Fruit fly (Drosophila melanogaster) whole organism, embryonic: ENCODE results near the gene wapl.

Experiments
- Ada2b ChIP-seq: fragments of 200-800 bp; sonication (Bioruptor generic); IDR thresholded peaks from 2 replicates; pipeline ENCODE4 v1.3.6; 2022; ENCODE audit warnings: missing biosample characterization, missing genetic modification characterization
- Blimp-1 ChIP-seq: fragments of 200-800 bp; sonication (Bioruptor generic); optimal IDR thresholded peaks from 3 replicates; lab custom pipeline; 2018; ENCODE audit warnings: missing biosample characterization, missing genetic modification characterization, mild to moderate bottlenecking, moderate library complexity, missing genetic modification reagents
- CG10321 ChIP-seq: fragments of 200-800 bp; sonication (Bioruptor generic); IDR thresholded peaks from 2 replicates; pipeline ENCODE4 v1.3.6; 2022; ENCODE audit warnings: missing biosample characterization, missing genetic modification characterization
- CG11695 ChIP-seq: fragments of 200-800 bp; sonication (Bioruptor generic); IDR thresholded peaks from 3 replicates; pipeline ENCODE4 v1.3.6; 2022; ENCODE audit warnings: missing biosample characterization, missing genetic modification characterization
- CG11696 ChIP-seq: fragments of 200-800 bp; sonication (Bioruptor generic); IDR thresholded peaks from 2 replicates; pipeline ENCODE4 v1.3.6; 2022; ENCODE audit warnings: missing biosample characterization, missing genetic modification characterization
- CG12104 ChIP-seq: fragments of 200-800 bp; sonication (Bioruptor generic); optimal IDR thresholded peaks from 3 replicates; lab custom pipeline; 2016; ENCODE audit warnings: missing biosample characterization, missing genetic modification characterization
- CG12942 ChIP-seq: fragments of 200-800 bp; sonication (Bioruptor generic); optimal IDR thresholded peaks from 3 replicates; lab custom pipeline; 2016; ENCODE audit warnings: missing biosample characterization, missing genetic modification characterization
- CG13287 ChIP-seq: fragments of 200-800 bp; sonication (Bioruptor generic); IDR thresholded peaks from 2 replicates; pipeline ENCODE4 v1.3.6; 2022; ENCODE audit warnings: missing biosample characterization, missing genetic modification characterization; ENCODE audit not compliant: partially characterized antibody
- CG15073 ChIP-seq: fragments of 200-800 bp; sonication (Bioruptor generic); optimal IDR thresholded peaks from 2 replicates; lab custom pipeline; 2016; ENCODE audit warnings: missing biosample characterization, missing genetic modification characterization
- CG17361 ChIP-seq: fragments of 200-800 bp; sonication (Bioruptor generic); IDR thresholded peaks from 3 replicates; pipeline ENCODE4 v1.3.6; 2022; ENCODE audit warnings: missing biosample characterization, missing genetic modification characterization
- CG18262 ChIP-seq: fragments of 200-800 bp; optimal IDR thresholded peaks from 3 replicates; lab custom pipeline; 2019; ENCODE audit warnings: missing biosample characterization, mild to moderate bottlenecking, missing genetic modification characterization, moderate library complexity
- CG2202 ChIP-seq: fragments of 200-800 bp; sonication (Bioruptor generic); optimal IDR thresholded peaks from 2 replicates; lab custom pipeline; 2018; ENCODE audit warnings: missing biosample characterization, mild to moderate bottlenecking, missing genetic modification characterization
- CG31365 ChIP-seq: fragments of 200-800 bp; sonication (Bioruptor generic); optimal IDR thresholded peaks from 2 replicates; lab custom pipeline; 2018; ENCODE audit warnings: missing biosample characterization, mild to moderate bottlenecking, missing genetic modification characterization
- CG31388 ChIP-seq: fragments of 200-800 bp; sonication (Bioruptor generic); optimal IDR thresholded peaks from 2 replicates; lab custom pipeline; 2016; ENCODE audit warnings: missing biosample characterization, missing genetic modification characterization
- CG3847 ChIP-seq: fragments of 200-800 bp; sonication (Bioruptor generic); IDR thresholded peaks from 2 replicates; pipeline ENCODE4 v1.3.6; 2022; ENCODE audit warnings: missing biosample characterization, missing genetic modification characterization
- CG6765 ChIP-seq: fragments of 200-800 bp; sonication (Bioruptor generic); optimal IDR thresholded peaks from 3 replicates; lab custom pipeline; 2017; ENCODE audit warnings: missing biosample characterization, mild to moderate bottlenecking, missing genetic modification characterization
- CG7928 ChIP-seq: fragments of 200-800 bp; sonication (Bioruptor generic); optimal IDR thresholded peaks from 2 replicates; lab custom pipeline; 2017; ENCODE audit warnings: missing biosample characterization, mild to moderate bottlenecking, missing genetic modification characterization
- CG7963 ChIP-seq: fragments of 200-800 bp; sonication (Bioruptor generic); IDR thresholded peaks from 3 replicates; pipeline ENCODE4 v1.3.6; 2022; ENCODE audit warnings: missing biosample characterization, missing genetic modification characterization; ENCODE audit not compliant: partially characterized antibody
- CG8359 ChIP-seq: fragments of 200-800 bp; sonication (Bioruptor generic); optimal IDR thresholded peaks from 2 replicates; lab custom pipeline; 2017; ENCODE audit warnings: missing biosample characterization, mild to moderate bottlenecking, missing genetic modification characterization, borderline replicate concordance
- CG8944 ChIP-seq: fragments of 200-800 bp; sonication (Bioruptor generic); optimal IDR thresholded peaks from 3 replicates; lab custom pipeline; 2016; ENCODE audit warnings: missing biosample characterization, missing genetic modification characterization
- CrebB ChIP-seq: fragments of 200-800 bp; sonication (Bioruptor generic); optimal IDR thresholded peaks from 3 replicates; lab custom pipeline; 2018; ENCODE audit warnings: missing biosample characterization, mild to moderate bottlenecking, missing genetic modification characterization
- Dip2 ChIP-seq: fragments of 200-800 bp; sonication (Bioruptor generic); IDR thresholded peaks from 2 replicates; pipeline ENCODE4 v1.3.6; 2022; ENCODE audit warnings: missing biosample characterization, missing genetic modification characterization
- Hr3 ChIP-seq: fragments of 200-800 bp; sonication (Bioruptor generic); optimal IDR thresholded peaks from 3 replicates; lab custom pipeline; 2016; ENCODE audit warnings: missing biosample characterization, missing genetic modification characterization
- MTF-1 ChIP-seq: fragments of 200-800 bp; sonication (Bioruptor generic); optimal IDR thresholded peaks from 2 replicates; lab custom pipeline; 2018; ENCODE audit warnings: missing biosample characterization, mild to moderate bottlenecking, missing genetic modification characterization, borderline replicate concordance
- Mrtf ChIP-seq: fragments of 200-800 bp; sonication (Bioruptor generic); IDR thresholded peaks from 3 replicates; pipeline ENCODE4 v1.3.6; 2022; ENCODE audit warnings: missing biosample characterization, missing genetic modification characterization
- NC2α ChIP-seq: fragments of 200-800 bp; sonication (Bioruptor generic); optimal IDR thresholded peaks from 2 replicates; lab custom pipeline; 2016; ENCODE audit warnings: missing biosample characterization, missing genetic modification characterization
- Ptx1 ChIP-seq: fragments of 200-800 bp; sonication (Bioruptor generic); IDR thresholded peaks from 2 replicates; pipeline ENCODE4 v1.3.6; 2022; ENCODE audit warnings: missing biosample characterization, missing genetic modification characterization
- Scr ChIP-seq: fragments of 200-800 bp; sonication (Bioruptor generic); IDR thresholded peaks from 2 replicates; pipeline ENCODE4 v1.3.6; 2022; ENCODE audit warnings: missing biosample characterization, missing genetic modification characterization; ENCODE audit not compliant: partially characterized antibody
- Xbp1 ChIP-seq: fragments of 200-800 bp; sonication (Bioruptor generic); optimal IDR thresholded peaks from 3 replicates; lab custom pipeline; 2016; ENCODE audit warnings: missing biosample characterization, mild to moderate bottlenecking, missing genetic modification characterization
- al ChIP-seq: fragments of 200-800 bp; sonication (Bioruptor generic); IDR thresholded peaks from 2 replicates; pipeline ENCODE4 v1.3.6; 2022; ENCODE audit warnings: missing biosample characterization, missing genetic modification characterization
- aop ChIP-seq: fragments of 200-800 bp; sonication (Bioruptor generic); IDR thresholded peaks from 2 replicates; pipeline ENCODE4 v1.3.6; 2022; ENCODE audit warnings: missing biosample characterization, missing genetic modification characterization
- ash1 ChIP-seq: fragments of 200-800 bp; sonication (Bioruptor generic); optimal IDR thresholded peaks from 2 replicates; lab custom pipeline; 2018; ENCODE audit warnings: missing biosample characterization, mild to moderate bottlenecking, missing genetic modification characterization
- chif ChIP-seq, 2 experiments: fragments of 200-800 bp; sonication (Bioruptor generic); optimal IDR thresholded peaks; 3 replicates each; lab custom pipeline; 2016; ENCODE audit warnings: missing biosample characterization in 2 of 2, missing genetic modification characterization in 2 of 2
- chn ChIP-seq: fragments of 200-800 bp; sonication (Bioruptor generic); optimal IDR thresholded peaks from 2 replicates; lab custom pipeline; 2016; ENCODE audit warnings: missing biosample characterization, missing genetic modification characterization
- crp ChIP-seq, 2 experiments: fragments of 200-800 bp; sonication (Bioruptor generic); optimal IDR thresholded peaks; 2 replicates in 1 of 2; 3 replicates in 1 of 2; lab custom pipeline; 2017; ENCODE audit warnings: missing biosample characterization in 2 of 2, missing genetic modification characterization in 2 of 2, mild to moderate bottlenecking in 1 of 2, moderate library complexity in 1 of 2
- disco-r ChIP-seq: fragments of 200-800 bp; sonication (Bioruptor generic); optimal IDR thresholded peaks from 2 replicates; lab custom pipeline; 2016; ENCODE audit warnings: missing biosample characterization, missing genetic modification characterization
- dpn ChIP-seq, 2 experiments: fragments of 200-800 bp; sonication (Bioruptor generic); optimal IDR thresholded peaks; 3 replicates each; lab custom pipeline; 2016; ENCODE audit warnings: missing biosample characterization in 2 of 2, missing genetic modification characterization in 2 of 2
- ems ChIP-seq: fragments of 200-800 bp; sonication (Bioruptor generic); optimal IDR thresholded peaks from 3 replicates; lab custom pipeline; 2016; ENCODE audit warnings: missing biosample characterization, missing genetic modification characterization
- fd102C ChIP-seq: fragments of 200-800 bp; sonication (Bioruptor generic); optimal IDR thresholded peaks from 2 replicates; lab custom pipeline; 2018; ENCODE audit warnings: missing biosample characterization, mild to moderate bottlenecking, missing genetic modification characterization, moderate library complexity
- grn ChIP-seq: fragments of 200-800 bp; sonication (Bioruptor generic); optimal IDR thresholded peaks from 3 replicates; lab custom pipeline; 2017; ENCODE audit warnings: missing biosample characterization, missing genetic modification characterization
- hkb ChIP-seq, 2 experiments: fragments of 200-800 bp in 1 of 2; fragments of >200 bp in 1 of 2; sonication (Bioruptor generic) in 1 of 2; IDR thresholded peaks in 1 of 2; optimal IDR thresholded peaks in 1 of 2; 2 replicates each; pipeline versions ENCODE4 v1.3.6 to Lab custom; 2017 to 2022; ENCODE audit warnings: missing biosample characterization in 1 of 2, missing genetic modification characterization in 1 of 2
- ind ChIP-seq: fragments of 200-800 bp; sonication (Bioruptor generic); optimal IDR thresholded peaks from 3 replicates; lab custom pipeline; 2016; ENCODE audit warnings: missing biosample characterization, missing genetic modification characterization
- ranshi ChIP-seq: fragments of 200-800 bp; sonication (Bioruptor generic); IDR thresholded peaks from 2 replicates; pipeline ENCODE4 v1.3.6; 2022; ENCODE audit warnings: missing biosample characterization, missing genetic modification characterization
- sc ChIP-seq, 3 experiments: fragments of >200 bp in 2 of 3; fragments of 200-800 bp in 1 of 3; sonication (Bioruptor generic) in 1 of 3; optimal IDR thresholded peaks; 2 replicates in 2 of 3; 3 replicates in 1 of 3; lab custom pipeline; 2017; ENCODE audit warnings: mild to moderate bottlenecking in 1 of 3, missing biosample characterization in 1 of 3, missing genetic modification characterization in 1 of 3, missing genetic modification reagents in 1 of 3
- sim ChIP-seq: fragments of 200-800 bp; sonication (Bioruptor generic); IDR thresholded peaks from 2 replicates; pipeline ENCODE4 v1.3.6; 2022; ENCODE audit warnings: missing biosample characterization, missing genetic modification characterization
- sisA ChIP-seq: fragments of 200-800 bp; sonication (Bioruptor generic); IDR thresholded peaks from 2 replicates; pipeline ENCODE4 v1.3.6; 2022; ENCODE audit warnings: missing biosample characterization, missing genetic modification characterization
- slbo ChIP-seq: fragments of 200-800 bp; sonication (Bioruptor generic); IDR thresholded peaks from 2 replicates; pipeline ENCODE4 v1.3.6; 2022; ENCODE audit warnings: missing biosample characterization, missing genetic modification characterization
- vvl ChIP-seq: fragments of 200-800 bp; sonication (Bioruptor generic); IDR thresholded peaks from 2 replicates; pipeline ENCODE4 v1.3.6; 2022; ENCODE audit warnings: missing biosample characterization, missing genetic modification characterization
- z ChIP-seq: fragments of 200-800 bp; sonication (Bioruptor generic); IDR thresholded peaks from 3 replicates; pipeline ENCODE4 v1.3.6; 2022; ENCODE audit warnings: missing biosample characterization, missing genetic modification characterization
- zf30C ChIP-seq: fragments of 200-800 bp; sonication (Bioruptor generic); optimal IDR thresholded peaks from 3 replicates; lab custom pipeline; 2018; ENCODE audit warnings: missing biosample characterization, mild to moderate bottlenecking, missing genetic modification characterization

The wapl gene

dm6 chrX:2141854-2142216, 16.9 kb downstream of the wapl start (continued):
- TF ChIP-seq Scr (GFP tag; lab: Robert Waterston, UW) (no peak), ranshi (GFP tag; lab: Robert Waterston, UW) (peak; percentile 22; the same call in 1 of the 2 replicates), Ada2b (GFP tag; lab: Robert Waterston, UW) (peak; percentile 31; the same call in 1 of the 2 replicates), vvl (GFP tag; lab: Robert Waterston, UW) (peak; percentile 64), slbo (GFP tag; lab: Robert Waterston, UW) (peak; percentile 56; the same call in 1 of the 2 replicates), CG31365 (peak; percentile 53), CG15073 (no peak), al (GFP tag; lab: Robert Waterston, UW) (peak; percentile 26; the same call in 1 of the 2 replicates), z (GFP tag; lab: Robert Waterston, UW) (peak; percentile 37; the same call in 1 of the 3 replicates), CG11696 (GFP tag; lab: Robert Waterston, UW) (0 out of 2 replicates have a peak, but pooled peaks have one; percentile 7), ash1 (GFP tag; lab: Kevin White, UChicago) (peak; percentile 53), disco-r (GFP tag; lab: Kevin White, UChicago) (no peak), zf30C (GFP tag; lab: Kevin White, UChicago) (no peak), Hr3 (GFP tag; lab: Kevin White, UChicago) (peak; percentile 3), sisA (GFP tag; lab: Robert Waterston, UW) (no peak), dpn (GFP tag; optimal IDR thresholded peaks at IDR 0.05; lab: Kevin White, UChicago) (peak in 1 of 2 experiments; percentile 11), CG18262 (tag; lab: Kevin White, UChicago) (peak; percentile 38), crp (GFP tag; optimal IDR thresholded peaks at IDR 0.05; lab: Kevin White, UChicago) (no peak), CG17361 (GFP tag; lab: Robert Waterston, UW) (0 out of 3 replicates have a peak, but pooled peaks have one; percentile 49), CG7963 (GFP tag; lab: Robert Waterston, UW) (no peak), CG12942 (GFP tag; lab: Kevin White, UChicago) (no peak), CG8359 (GFP tag; lab: Kevin White, UChicago) (peak; percentile 5), aop (GFP tag; lab: Robert Waterston, UW) (no peak), chif (GFP tag; optimal IDR thresholded peaks at IDR 0.05; lab: Kevin White, UChicago) (no peak), ind (GFP tag; lab: Kevin White, UChicago) (peak; percentile 50), CG3847 (no peak), CG7928 (GFP tag; lab: Kevin White, UChicago) (peak; percentile 84), Xbp1 (GFP tag; lab: Kevin White, UChicago) (peak; percentile 26), CrebB (tag; lab: Kevin White, UChicago) (peak; percentile 55), sim (no peak), CG10321 (GFP tag; lab: Robert Waterston, UW) (no peak), CG12104 (GFP tag; lab: Kevin White, UChicago) (peak; percentile 47), sc (optimal IDR thresholded peaks at IDR 0.05; lab: Kevin White, UChicago) (no peak), sc (GFP tag; optimal IDR thresholded peaks at IDR 0.05; lab: Kevin White, UChicago) (peak; percentile 10), ems (GFP tag; lab: Kevin White, UChicago) (no peak), CG6765 (GFP tag; lab: Kevin White, UChicago) (peak; percentile 30), Blimp-1 (peak; percentile 36), Mrtf (GFP tag; lab: Robert Waterston, UW) (no peak), chn (GFP tag; lab: Kevin White, UChicago) (no peak), CG13287 (no peak), NC2α (no peak), CG8944 (GFP tag; lab: Kevin White, UChicago) (no peak), MTF-1 (peak; percentile 77), CG11695 (GFP tag; lab: Robert Waterston, UW) (peak; percentile 48; the same call in 1 of the 3 replicates), fd102C (GFP tag; lab: Kevin White, UChicago) (peak; percentile 38), hkb (optimal IDR thresholded peaks at IDR 0.05; lab: Kevin White, UChicago) (no peak), hkb (GFP tag; IDR thresholded peaks at IDR 0.05; lab: Robert Waterston, UW) (peak; percentile 48), CG31388 (no peak), grn (peak; percentile 72), Dip2 (GFP tag; lab: Robert Waterston, UW) (no peak), Ptx1 (peak; percentile 28; the same call in 1 of the 2 replicates), CG2202 (peak; percentile 4)
